Fruit fly (Drosophila melanogaster) whole organism, wandering third instar larva: ENCODE results near the gene Imp.

Source experiments
- Abd-B ChIP-seq: fragments of >200 bp; optimal IDR thresholded peaks from 2 replicates; lab custom pipeline; 2017; ENCODE audit warnings: missing biosample characterization, missing genetic modification characterization
- CG9705 ChIP-seq: fragments of 200-800 bp; sonication (Bioruptor generic); optimal IDR thresholded peaks from 2 replicates; lab custom pipeline; 2018; ENCODE audit warnings: missing biosample characterization, mild to moderate bottlenecking, missing genetic modification characterization
- Dfd ChIP-seq: fragments of >200 bp; optimal IDR thresholded peaks from 2 replicates; lab custom pipeline; 2017; ENCODE audit warnings: missing biosample characterization, missing genetic modification characterization
- Dif ChIP-seq: fragments of 200-275, 200-300 bp; sonication (Bioruptor generic); optimal IDR thresholded peaks from 2 replicates; lab custom pipeline; 2018; ENCODE audit warnings: missing biosample characterization, missing genetic modification characterization; ENCODE audit not compliant: partially characterized antibody
- OdsH ChIP-seq: fragments of 200-800 bp; sonication (Bioruptor generic); optimal IDR thresholded peaks from 2 replicates; lab custom pipeline; 2016; ENCODE audit warnings: missing biosample characterization, mild to moderate bottlenecking, missing genetic modification characterization
- br ChIP-seq: fragments of 200-800 bp; sonication (Bioruptor generic); optimal IDR thresholded peaks from 2 replicates; lab custom pipeline; 2016; ENCODE audit warnings: missing biosample characterization, missing genetic modification characterization
- pan ChIP-seq: fragments of >200 bp; optimal IDR thresholded peaks from 2 replicates; lab custom pipeline; 2017
- usp ChIP-seq: fragments of >200 bp; optimal IDR thresholded peaks from 2 replicates; lab custom pipeline; 2017; ENCODE audit warnings: missing biosample characterization, missing genetic modification characterization

DNA sequence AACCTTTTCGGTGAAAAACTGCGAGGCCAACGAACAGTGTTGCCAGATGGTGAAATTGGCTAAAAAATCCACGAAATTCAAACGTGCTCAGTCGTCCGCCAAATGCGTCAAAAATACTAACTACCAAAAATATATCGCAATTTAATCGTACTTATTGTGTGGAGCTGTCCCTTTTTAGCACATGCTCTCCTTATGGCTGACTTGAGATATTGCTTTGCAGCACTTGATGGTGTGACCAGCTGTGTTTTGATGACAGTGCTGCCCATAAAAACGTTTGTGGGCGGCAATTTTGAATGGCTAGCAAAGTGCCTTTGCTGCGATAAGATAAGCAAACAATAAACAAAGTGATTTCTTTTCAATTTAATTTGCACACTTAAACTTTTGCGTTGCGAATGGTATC lies 59.9 kb downstream of the Imp start, which contains the start of gene Tango5:
- TF ChIP-seq CG9705 (GFP tag; lab: Kevin White, UChicago) (no peak), pan (lab: Kevin White, UChicago) (no peak), OdsH (GFP tag; lab: Kevin White, UChicago) (no peak), Dif (GFP tag; lab: Kevin White, UChicago) (no peak), usp (no peak), Dfd (no peak), br (GFP tag; lab: Kevin White, UChicago) (no peak), Abd-B (no peak)
